Worm (Caenorhabditis elegans): ENCODE results near the gene C17G10.10.
A peak's percentile ranks its signal among the peaks of the same experiment; 100 is the strongest.

C17G10.10 gene

DNA sequence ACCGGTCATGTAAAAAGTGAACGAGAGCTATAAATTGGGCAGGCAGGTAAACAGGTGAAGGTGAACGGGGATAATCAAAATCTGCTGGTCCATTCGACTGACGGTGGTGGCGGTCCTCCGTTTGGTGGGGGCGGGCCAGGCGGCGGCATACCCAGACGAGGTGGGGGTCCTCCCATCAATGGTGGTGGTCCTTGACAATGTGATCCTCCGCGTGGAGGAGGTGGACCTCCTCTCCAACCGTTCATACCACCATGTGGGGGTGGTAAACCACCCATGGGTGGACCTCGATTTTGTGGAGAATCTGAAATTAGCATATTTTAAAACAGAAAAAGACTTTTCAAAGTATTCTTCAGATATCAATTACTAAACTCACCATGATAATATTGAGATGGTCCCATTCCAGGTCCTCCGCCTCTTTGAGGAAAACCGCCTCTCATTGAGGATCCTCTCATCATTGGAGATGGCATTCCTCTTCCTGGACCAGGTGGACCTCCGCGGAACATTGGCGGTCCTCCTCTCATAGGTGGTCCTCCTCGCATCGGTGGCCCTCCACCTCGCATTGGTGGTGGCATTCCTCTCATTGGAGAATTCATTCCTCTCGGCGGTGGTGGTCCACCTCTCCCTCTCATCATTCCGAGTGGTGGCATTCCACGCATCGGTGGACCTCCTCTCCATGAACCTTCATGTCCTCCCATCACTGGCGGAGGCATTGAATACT lies 41.3 kb upstream of the C17G10.10 start:
- TF ChIP-seq ceh-90 (tag; optimal IDR thresholded peaks at IDR 0.05) (no peak), snpc-4 (tag; optimal IDR thresholded peaks at IDR 0.05) (no peak), aha-1 (tag; optimal IDR thresholded peaks at IDR 0.05) (no peak), pag-3 (tag; optimal IDR thresholded peaks at IDR 0.05; ENCODE audit: borderline replicate concordance, insufficient read depth) (no peak), pqm-1 (tag; optimal IDR thresholded peaks at IDR 0.05) (no peak), nhr-85 (tag) (no peak), unc-62 (GFP tag; optimal IDR thresholded peaks at IDR 0.05) (no peak), fkh-8 (tag; optimal IDR thresholded peaks at IDR 0.05) (no peak), unc-86 (tag; optimal IDR thresholded peaks at IDR 0.05) (no peak), nhr-11 (tag; optimal IDR thresholded peaks at IDR 0.05) (no peak), unc-98 (GFP tag; IDR thresholded peaks at IDR 0.05) (no peak), skn-1 (tag; optimal IDR thresholded peaks at IDR 0.05) (no peak), rnt-1 (tag; optimal IDR thresholded peaks at IDR 0.05) (no peak), hpl-2 (GFP tag; optimal IDR thresholded peaks at IDR 0.05) (no peak)

DNA sequence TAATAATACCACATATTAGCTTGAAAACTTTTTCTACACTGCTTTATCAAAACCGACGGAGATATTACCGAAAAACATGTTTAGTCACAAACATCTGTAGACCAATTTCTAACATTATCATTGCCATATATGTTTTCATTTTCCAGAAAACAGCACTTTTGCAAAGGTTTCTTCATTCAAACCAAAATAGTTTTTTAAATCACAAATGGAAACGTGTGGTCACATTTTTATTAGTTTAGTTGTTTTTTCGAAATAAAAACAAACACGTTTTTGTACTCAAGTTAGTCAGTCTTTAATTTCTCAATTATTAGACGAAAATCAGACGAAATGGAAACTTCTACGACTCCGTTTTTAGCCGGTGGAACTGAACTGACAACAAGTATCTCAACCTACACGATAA lies 38.9 kb upstream of the C17G10.10 start, which contains the start of gene F59E12.3:
TSS of gene F59E12.3 (plus strand) at position 301 of the 400 bp plus-strand sequence.
- no peak for TF ChIP-seq nhr-19 (GFP tag; conservative IDR thresholded peaks at IDR 0.05)
- TF ChIP-seq nhr-85 (tag), result peak; percentile 42
- TF ChIP-seq nhr-28 (tag; optimal IDR thresholded peaks at IDR 0.05), result no peak
- TF ChIP-seq aha-1 (tag; optimal IDR thresholded peaks at IDR 0.05), result no peak

DNA sequence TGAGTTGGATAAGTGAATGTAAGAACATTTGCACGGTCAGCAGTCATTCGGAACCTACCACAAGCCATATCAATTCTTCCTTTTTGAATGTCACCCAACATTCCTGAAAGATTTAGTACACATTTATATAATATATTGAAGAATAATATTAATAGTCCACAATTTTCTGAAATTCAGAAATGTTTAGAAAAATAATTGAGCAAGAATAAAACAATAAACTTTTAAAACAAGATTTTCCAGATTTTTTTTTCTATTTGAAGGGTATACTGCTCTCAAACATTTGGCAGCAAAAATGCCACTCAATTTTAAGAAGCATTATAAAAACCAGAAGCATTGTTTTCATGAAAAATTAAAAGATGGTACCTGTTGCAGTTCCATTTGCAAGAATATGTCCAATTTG lies 37.6 kb upstream of the C17G10.10 start, which contains the start of gene F59E12.8:
TSS of gene F59E12.8 (minus strand) at position 101 of the 400 bp plus-strand sequence.
- TF ChIP-seq rnt-1 (tag; optimal IDR thresholded peaks at IDR 0.05) (no peak), tbx-2 (tag; optimal IDR thresholded peaks at IDR 0.05) (no peak), nhr-28 (tag; optimal IDR thresholded peaks at IDR 0.05) (no peak), nhr-90 (tag; optimal IDR thresholded peaks at IDR 0.05; ENCODE audit: poor library complexity) (no peak), aly-2 (tag; optimal IDR thresholded peaks at IDR 0.05) (no peak), xbp-1 (tag; optimal IDR thresholded peaks at IDR 0.05) (no peak), lin-15B (tag; optimal IDR thresholded peaks at IDR 0.05) (no peak), C04F5.9 (tag; optimal IDR thresholded peaks at IDR 0.05) (no peak), ces-1 (GFP tag; optimal IDR thresholded peaks at IDR 0.05) (no peak), nhr-77 (tag; optimal IDR thresholded peaks at IDR 0.05) (no peak), irx-1 (tag; optimal IDR thresholded peaks at IDR 0.05) (no peak), dsc-1 (tag; optimal IDR thresholded peaks at IDR 0.05) (no peak), lsy-2 (tag; optimal IDR thresholded peaks at IDR 0.05) (no peak), ceh-88 (GFP tag; IDR thresholded peaks at IDR 0.05) (no peak), mab-9 (GFP tag; IDR thresholded peaks at IDR 0.05) (no peak), dpl-1 (GFP tag; optimal IDR thresholded peaks at IDR 0.05) (no peak), aha-1 (tag; optimal IDR thresholded peaks at IDR 0.05) (no peak), pax-3 (tag; optimal IDR thresholded peaks at IDR 0.05) (no peak), zip-4 (GFP tag; optimal IDR thresholded peaks at IDR 0.05) (no peak)

DNA sequence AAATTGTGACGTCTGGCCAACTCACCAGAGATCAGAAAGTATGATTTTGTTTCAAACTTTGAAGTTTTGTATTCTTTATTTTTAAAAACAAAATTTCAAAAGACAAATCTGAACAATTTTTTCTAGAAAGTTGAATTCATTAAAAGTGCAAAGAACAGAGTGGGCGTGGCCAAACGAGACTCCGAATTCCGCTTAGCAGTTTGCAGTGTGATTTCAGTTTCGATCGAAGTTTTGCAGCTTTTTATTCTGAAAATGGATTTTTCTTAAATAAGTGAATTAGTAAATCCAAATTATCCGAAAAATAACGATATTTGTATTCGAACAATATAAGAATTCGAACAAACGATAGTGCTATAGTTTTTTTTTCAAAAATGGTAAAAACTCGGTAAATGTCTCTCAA lies 34.3 kb upstream of the C17G10.10 start:
- TF ChIP-seq dpl-1 (GFP tag; optimal IDR thresholded peaks at IDR 0.05) (peak in 1 of 3 experiments; percentile 30), blmp-1 (tag; optimal IDR thresholded peaks at IDR 0.05) (peak; percentile 12), nhr-76 (tag; optimal IDR thresholded peaks at IDR 0.05) (no peak), lsy-2 (tag; optimal IDR thresholded peaks at IDR 0.05) (peak in 1 of 2 experiments; percentile 52), unc-86 (tag; optimal IDR thresholded peaks at IDR 0.05) (no peak), lin-35 (GFP tag; optimal IDR thresholded peaks at IDR 0.05) (peak in 1 of 2 experiments; percentile 5), fkh-10 (GFP tag; optimal IDR thresholded peaks at IDR 0.05) (no peak), aly-2 (tag; optimal IDR thresholded peaks at IDR 0.05) (no peak), efl-1 (optimal IDR thresholded peaks at IDR 0.05) (no peak), efl-1 (GFP tag; optimal IDR thresholded peaks at IDR 0.05 in 1 of 2) (peak in 1 of 2 experiments; percentile 54), fkh-8 (tag; optimal IDR thresholded peaks at IDR 0.05) (no peak)

Measured in whole organism, L1 larva.